Fruit fly (Drosophila melanogaster): ENCODE measurements around the gene TMEM216.

Gene TMEM216

DNA sequence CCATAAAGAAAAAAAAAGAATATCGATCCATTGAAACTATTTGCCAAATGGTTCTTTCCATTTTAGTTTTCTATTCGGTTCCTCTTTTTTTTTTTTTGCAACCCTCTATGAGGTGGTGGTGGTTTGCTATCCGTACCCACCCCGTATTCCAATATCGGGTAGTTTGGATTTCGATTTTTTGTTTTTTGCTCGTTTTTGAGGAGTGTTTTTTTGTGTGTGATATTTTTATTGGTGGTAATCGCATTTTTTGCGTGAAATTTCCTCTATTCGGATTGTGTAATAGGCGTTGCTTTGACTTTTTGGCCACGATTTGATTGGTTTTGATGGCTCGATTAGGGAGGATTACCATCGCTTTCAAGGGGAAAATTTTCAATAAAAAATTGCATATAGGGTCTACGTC is 29.6 kb upstream of the TMEM216 start:
- TF ChIP-seq CG17801 (GFP tag; optimal IDR thresholded peaks at IDR 0.05; ENCODE audit: partially characterized antibody) = no peak

DNA sequence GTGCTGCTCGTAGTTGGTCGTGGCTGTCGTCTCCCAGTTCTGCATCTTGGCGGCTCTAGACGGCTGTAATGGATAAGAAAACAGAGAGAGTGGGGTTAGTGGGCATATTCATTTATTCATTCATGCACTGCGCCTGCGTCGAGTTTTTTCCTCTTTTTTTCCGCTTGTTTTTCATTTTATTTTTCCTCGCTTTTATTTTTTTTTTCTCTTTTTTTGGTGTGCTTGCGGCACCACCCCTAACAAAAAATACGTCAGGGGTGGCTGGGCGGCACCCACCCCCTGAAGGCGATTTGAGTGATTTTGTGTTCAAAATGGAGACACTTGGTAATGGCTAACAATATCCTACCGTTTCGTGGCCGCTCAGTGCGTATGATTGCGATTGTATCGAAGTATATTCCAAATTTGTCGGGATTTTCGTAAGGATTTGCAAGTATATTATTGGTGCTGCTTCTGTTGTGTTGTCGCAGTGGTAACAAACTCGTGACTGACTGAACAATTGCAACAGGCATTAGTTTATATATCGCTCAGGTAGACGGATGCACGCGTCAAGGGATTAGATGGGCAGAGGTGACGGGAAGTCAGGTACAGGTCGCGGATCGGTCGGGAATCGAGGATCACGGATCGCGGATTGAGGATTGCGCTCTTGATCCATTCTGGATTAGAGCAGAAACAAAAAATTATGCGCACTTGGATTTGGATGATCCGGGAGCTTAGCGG is 21.8 kb upstream of the TMEM216 start:
- no peak for TF ChIP-seq CG17801 (GFP tag; optimal IDR thresholded peaks at IDR 0.05; ENCODE audit: partially characterized antibody)

DNA sequence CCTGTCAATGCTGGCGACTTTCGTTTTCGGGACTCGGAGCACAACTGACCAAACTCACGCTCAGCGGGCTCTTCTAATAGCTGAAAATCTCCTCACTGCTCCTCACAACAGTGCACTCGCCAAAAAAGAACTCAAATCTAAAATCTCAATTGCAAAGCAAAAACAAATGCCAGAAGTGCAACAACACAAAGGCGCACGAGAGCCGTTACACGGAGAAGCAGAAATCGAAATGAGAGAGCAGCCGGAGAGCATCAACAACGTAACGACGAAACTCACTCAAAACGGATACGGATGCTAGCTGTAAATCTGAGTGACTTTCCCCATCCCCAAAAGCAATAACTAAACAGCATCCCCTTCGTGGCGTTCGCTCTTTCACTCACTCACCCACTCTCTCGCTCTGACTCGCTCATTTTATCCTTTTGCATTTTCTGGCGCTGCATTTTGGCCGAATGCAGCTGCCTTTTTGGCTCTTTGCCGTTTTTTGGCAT is 18.2 kb upstream of the TMEM216 start, which contains the start of gene hb:
Gene hb (minus strand): TSS at position 51 of the 488 bp plus-strand sequence.
- TF ChIP-seq CG17801 (GFP tag; optimal IDR thresholded peaks at IDR 0.05; ENCODE audit: partially characterized antibody) = no peak

DNA sequence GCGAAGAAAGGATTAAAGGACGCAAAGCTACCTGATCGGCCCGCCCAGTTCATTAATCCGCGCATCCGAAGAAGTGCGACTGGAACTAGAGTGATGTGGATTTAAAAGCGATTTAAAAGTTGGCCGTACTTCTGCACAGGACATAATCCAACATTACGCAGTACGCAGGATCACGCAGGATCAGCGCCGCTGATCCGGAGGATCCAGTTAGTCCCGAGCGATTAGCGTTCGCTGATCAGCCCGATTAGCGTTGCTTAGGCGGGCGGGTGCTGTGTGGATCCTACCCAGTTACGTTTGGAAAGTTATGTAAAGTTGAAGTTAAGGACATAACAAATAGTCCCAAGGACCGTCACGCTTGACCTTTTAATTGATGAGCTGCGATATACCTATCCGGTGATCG is 16.8 kb upstream of the TMEM216 start:
- TF ChIP-seq CG17801 (GFP tag; optimal IDR thresholded peaks at IDR 0.05; ENCODE audit: partially characterized antibody) = no peak

DNA sequence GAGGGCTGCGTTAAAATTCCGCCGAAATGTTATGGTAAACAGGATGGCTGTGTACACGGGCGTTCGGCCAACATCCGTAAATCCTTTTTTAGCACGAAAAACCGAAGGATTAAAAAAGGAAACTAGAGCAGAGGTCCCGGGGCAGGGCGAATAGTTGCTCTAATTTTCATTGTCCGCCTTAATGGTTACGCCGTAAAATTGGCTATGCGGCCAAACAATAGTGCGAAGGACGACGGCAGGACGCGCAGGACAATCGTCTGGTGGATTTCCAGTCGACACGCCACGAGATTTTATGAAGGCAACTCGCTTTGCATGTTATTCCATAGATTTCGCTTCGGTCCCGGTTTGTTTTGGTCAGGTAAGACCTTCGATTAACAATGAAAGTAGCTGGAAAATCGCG is 15.4 kb upstream of the TMEM216 start:
- TF ChIP-seq CG17801 (GFP tag; optimal IDR thresholded peaks at IDR 0.05; ENCODE audit: partially characterized antibody) = no peak

DNA sequence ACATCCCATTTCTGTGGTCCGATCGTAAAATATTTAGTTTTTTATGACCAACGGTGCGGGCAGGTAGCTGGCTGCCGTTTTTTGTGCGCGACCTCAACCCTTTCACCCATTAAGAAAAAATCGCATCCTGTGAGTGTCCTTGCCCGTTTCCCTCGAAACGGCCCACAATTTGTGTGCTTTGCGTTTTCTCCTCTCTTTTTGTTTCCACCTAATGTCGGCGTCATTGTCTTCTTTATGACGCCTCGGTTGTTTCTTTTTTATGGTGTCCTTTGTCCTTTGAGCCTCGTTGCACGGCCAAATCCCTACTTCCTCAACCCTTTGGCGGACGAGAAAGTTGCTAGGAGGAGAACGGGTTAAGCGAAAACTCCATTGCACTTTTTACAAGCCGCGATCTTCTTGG is 14.8 kb upstream of the TMEM216 start:
- TF ChIP-seq CG17801 (GFP tag; optimal IDR thresholded peaks at IDR 0.05; ENCODE audit: partially characterized antibody) = no peak

DNA sequence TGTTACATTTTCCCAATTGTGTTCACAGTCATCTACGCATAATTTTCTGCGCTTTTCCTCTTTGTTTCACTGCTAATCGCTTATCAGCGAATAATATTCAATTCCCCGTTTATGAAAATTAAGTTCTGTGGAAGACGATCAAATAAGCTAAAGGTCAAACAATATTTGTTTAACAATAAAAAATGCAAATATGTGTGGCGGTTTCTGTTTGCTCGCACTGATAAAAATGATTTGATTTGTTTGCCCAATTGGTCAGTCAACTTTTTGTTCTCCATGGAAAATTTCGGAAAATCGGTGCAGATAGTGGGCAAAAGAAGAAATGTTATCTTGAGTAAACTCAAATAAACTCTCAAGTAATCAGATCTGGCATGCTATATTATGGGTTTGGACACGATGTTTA is 11.4 kb upstream of the TMEM216 start:
- TF ChIP-seq CG17801 (GFP tag; optimal IDR thresholded peaks at IDR 0.05; ENCODE audit: partially characterized antibody) = no peak

DNA sequence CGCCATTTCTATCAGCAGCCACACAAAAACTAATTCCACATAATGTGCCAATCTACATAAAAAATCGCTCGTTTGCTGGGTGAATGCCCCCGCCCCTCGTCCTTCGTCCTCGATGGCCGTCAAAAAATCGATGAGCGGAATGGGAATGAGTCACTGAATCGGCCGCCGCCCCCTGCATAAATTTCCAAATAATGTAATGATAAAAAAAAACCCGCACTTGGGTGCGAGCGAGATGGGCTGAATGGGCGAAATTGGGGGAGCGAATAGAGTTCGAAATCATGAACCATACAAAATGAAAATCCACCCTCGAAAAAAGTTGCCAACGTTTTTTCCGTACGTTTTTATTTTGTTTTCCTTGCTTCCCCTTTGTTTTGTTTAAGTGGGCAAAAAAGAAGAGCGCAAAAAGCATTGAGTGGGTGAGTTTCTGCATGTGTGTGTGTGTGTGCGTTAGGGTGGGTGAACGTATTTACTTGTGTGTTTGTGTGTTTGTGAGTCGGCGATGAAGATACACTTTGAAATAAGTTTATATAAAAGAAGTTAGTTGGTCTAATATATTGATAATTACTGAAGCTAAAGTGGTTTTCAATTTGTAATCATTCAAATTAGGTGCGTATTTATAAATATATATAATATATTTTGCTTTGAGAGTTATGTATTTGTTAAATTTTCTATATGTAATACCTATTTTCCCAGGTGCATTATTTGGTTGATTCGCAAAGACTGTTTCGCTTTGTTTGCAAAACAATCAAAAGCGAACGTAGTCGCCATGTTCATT is 10.5 kb upstream of the TMEM216 start:
- no peak for TF ChIP-seq CG17801 (GFP tag; optimal IDR thresholded peaks at IDR 0.05; ENCODE audit: partially characterized antibody)

DNA sequence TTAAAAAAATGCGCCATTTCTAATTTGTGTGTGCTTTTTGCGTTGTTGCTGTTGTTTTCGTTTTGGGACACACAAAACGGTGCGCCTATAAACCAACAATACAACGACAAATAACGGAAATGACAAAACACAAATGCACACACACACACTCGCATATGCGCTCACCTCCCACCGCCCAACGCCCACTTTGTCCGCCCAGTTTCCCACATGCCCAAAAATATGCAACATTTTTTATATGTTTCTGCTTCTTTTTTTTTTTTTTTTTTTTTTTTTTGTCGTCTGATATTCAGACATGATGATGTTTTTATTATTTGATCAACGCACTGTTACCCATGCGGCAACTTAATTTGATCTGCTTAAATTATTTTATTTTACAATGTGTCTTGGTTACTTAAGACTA is 8.9 kb upstream of the TMEM216 start:
- TF ChIP-seq CG17801 (GFP tag; optimal IDR thresholded peaks at IDR 0.05; ENCODE audit: partially characterized antibody) = no peak

DNA sequence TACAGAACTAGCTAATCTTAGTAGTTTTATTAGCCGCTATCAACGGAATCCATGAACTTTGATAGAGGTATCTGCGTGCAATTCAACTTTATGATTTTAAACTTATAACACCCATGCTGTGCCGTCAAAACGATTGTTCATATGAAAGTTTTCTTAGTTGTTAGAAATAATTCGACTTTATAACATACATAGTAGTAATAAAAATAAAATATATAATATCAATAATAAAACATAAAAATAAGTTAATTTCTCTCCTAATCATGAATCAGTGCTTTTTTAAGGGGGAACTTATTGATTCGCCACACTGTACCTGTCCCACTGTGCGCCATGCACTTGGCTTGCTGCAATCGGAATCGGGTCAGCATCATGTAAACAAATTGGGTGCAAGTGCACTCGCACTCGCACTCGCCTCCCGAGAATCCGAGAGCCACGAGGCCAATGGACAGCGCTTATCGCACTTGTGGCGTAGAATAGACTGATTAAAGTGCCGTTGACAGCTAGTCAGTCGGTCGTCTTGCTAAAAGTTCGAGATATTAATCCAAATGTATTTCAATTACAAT is 4.1 kb upstream of the TMEM216 start:
- no peak for TF ChIP-seq CG17801 (GFP tag; optimal IDR thresholded peaks at IDR 0.05; ENCODE audit: partially characterized antibody)

DNA sequence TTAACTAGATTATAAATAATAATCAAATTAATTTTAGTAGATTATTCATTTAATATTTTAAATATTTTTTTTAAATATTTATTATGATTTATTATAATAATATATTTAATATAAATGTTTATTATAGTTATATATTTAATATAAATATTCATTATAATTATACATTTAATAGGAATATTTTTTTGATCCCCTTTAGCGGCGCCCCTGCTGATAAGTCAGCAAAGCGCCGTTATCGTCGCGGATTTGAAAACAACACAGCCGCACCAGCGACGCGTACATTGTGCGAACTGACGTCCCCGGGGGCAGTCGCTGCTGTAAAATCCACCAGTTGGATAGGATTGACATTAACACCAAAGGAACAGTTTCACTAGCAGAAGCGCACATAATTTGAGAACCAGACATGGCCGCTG is 3.3 kb upstream of the TMEM216 start, which contains the start of gene CG8112:
Gene CG8112 (plus strand): TSS at position 212 of the 410 bp plus-strand sequence.
- TF ChIP-seq CG17801 (GFP tag; optimal IDR thresholded peaks at IDR 0.05; ENCODE audit: partially characterized antibody) = peak; percentile 76

DNA sequence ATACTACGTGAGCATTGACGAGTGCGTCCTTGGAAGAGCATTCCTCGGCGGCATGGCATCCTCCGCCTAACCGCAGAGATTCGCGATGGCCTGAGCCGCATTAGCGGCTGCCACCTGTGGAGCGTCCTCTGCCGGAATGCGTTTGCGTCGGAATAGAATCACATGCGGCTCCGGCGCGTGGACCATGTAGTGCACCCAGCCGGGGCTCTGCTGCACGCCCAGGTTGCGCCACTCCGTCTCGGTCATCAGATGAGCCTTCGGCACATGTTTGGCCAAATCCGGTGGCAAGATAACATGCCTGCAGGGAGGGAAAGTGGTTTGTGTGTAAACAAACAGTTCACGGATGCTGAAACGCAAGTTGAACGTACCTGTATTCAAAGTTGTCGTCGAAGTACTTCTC is 672 bp upstream of the TMEM216 start:
- TF ChIP-seq CG17801 (GFP tag; optimal IDR thresholded peaks at IDR 0.05; ENCODE audit: partially characterized antibody) = no peak

DNA sequence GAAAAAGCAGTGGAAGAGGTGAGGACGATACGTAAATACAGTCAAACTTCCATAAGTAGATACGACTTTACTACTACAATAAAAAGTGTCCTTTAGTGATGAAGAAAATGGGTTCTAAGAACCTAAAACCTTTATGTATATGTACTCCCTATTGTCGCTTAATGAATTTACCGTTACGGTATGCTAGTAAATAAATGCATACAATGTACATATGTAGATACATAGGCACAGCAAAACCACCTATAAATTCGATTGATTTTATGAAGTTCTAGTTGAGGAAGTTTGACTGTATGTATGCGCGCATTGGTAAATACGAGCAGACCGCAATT is 472 bp downstream of the TMEM216 start:
- no peak for TF ChIP-seq CG17801 (GFP tag; optimal IDR thresholded peaks at IDR 0.05; ENCODE audit: partially characterized antibody)

DNA sequence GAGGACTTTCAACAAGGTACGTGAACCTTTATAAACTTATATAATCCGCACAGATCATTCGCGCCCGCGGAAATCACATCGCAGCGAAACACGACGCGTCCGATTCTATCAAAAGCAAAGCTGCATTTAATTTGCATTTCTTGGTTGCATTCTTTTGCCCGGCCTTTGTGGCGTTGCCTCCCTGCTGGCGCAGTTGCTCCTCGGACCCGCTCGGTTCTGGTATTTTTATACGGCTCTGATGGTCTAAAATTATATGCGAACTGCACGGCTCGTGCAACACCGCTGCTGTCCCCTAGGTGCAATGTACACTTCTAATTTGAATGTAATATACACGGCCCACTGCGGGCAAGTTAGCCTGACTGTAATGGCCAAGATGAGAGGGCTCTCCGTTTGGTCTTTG is 2.3 kb downstream of the TMEM216 start, which contains the start of gene Cks85A:
Gene Cks85A (minus strand): TSS at position 101 of the 400 bp plus-strand sequence.
- TF ChIP-seq CG17801 (GFP tag; optimal IDR thresholded peaks at IDR 0.05; ENCODE audit: partially characterized antibody) = no peak

DNA sequence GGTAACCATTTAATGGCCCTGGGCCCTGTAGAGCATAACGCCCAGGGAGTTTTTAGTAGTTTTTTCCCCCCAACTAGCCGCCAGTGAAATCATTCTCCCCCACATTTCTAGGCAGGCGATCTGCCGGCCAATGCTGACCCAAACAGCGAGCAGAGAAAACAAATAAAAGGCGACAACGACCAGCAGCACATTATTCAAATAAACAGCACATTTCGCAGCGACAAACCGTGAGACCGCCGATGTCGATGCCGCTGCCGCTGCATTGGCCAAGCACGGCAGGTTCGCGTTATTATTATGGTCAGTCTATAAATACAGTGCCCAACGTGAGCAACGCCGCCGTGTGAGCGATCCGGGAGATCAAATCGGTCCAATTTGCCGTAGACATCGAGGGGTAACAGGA is 2.9 kb downstream of the TMEM216 start, which contains the start of gene CG11760:
Gene CG11760 (plus strand): TSS at position 301 of the 400 bp plus-strand sequence.
- TF ChIP-seq CG17801 (GFP tag; optimal IDR thresholded peaks at IDR 0.05; ENCODE audit: partially characterized antibody) = no peak

DNA sequence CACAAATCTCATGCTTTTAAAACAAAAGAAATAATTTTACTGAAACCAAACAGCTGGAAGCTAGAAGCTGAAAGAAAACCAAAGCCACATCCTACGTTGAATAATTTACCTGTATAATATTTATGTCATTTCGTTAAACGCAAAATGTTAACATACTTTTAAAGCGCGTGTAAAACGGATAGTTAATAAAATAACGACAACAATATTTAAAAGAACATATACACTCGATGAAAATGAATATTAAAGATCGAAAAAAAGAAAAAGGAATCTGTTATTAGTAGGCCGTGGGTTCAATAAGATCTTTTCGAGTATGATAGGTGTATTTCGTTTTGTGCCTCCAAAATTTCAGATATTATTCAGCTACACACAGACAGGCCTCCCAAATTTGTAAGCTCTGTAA is 5.0 kb downstream of the TMEM216 start, which contains the start of gene CG8136:
Gene CG8136 (plus strand): TSS at position 301 of the 400 bp plus-strand sequence.
- TF ChIP-seq CG17801 (GFP tag; optimal IDR thresholded peaks at IDR 0.05; ENCODE audit: partially characterized antibody) = no peak

All from ovary, adult (tissue).